Fruit fly (Drosophila melanogaster) whole organism, prepupa: ENCODE measurements around the gene CG42464.
A peak's percentile ranks its signal among the peaks of the same experiment; 100 is the strongest.

Source experiments
- Blimp-1 ChIP-seq: fragments of 200-800 bp; sonication (Bioruptor generic); optimal IDR thresholded peaks from 3 replicates; lab custom pipeline; 2017; ENCODE audit warnings: missing biosample characterization, missing genetic modification characterization, mild to moderate bottlenecking, moderate library complexity, missing genetic modification reagents
- CG10631 ChIP-seq: fragments of 200-800 bp; sonication (Bioruptor generic); optimal IDR thresholded peaks from 2 replicates; lab custom pipeline; 2016; ENCODE audit warnings: missing biosample characterization, missing genetic modification characterization
- CG10669 ChIP-seq: fragments of 200-800 bp; sonication (Bioruptor generic); optimal IDR thresholded peaks from 3 replicates; lab custom pipeline; 2018; ENCODE audit warnings: missing biosample characterization, mild to moderate bottlenecking, missing genetic modification characterization, moderate library complexity
- CG11762 ChIP-seq: fragments of 200-800 bp; sonication (Bioruptor generic); optimal IDR thresholded peaks from 3 replicates; lab custom pipeline; 2016; ENCODE audit warnings: missing biosample characterization, missing genetic modification characterization; ENCODE audit not compliant: insufficient read depth
- CG11902 ChIP-seq: fragments of 200-800 bp; sonication (Bioruptor generic); optimal IDR thresholded peaks from 3 replicates; lab custom pipeline; 2016; ENCODE audit warnings: missing biosample characterization, missing genetic modification characterization
- CG15336 ChIP-seq: fragments of 200-800 bp; sonication (Bioruptor generic); IDR thresholded peaks from 2 replicates; pipeline ENCODE4 v1.3.6; 2022; ENCODE audit warnings: missing biosample characterization, missing genetic modification characterization
- CG3032 ChIP-seq: fragments of 200-800 bp; optimal IDR thresholded peaks from 2 replicates; lab custom pipeline; 2019; ENCODE audit warnings: missing biosample characterization, mild to moderate bottlenecking, missing genetic modification characterization, moderate library complexity
- CG32006 ChIP-seq: fragments of 200-800 bp; sonication (Bioruptor generic); optimal IDR thresholded peaks from 3 replicates; lab custom pipeline; 2017; ENCODE audit warnings: missing biosample characterization, mild to moderate bottlenecking, missing genetic modification characterization
- CG34406 ChIP-seq: fragments of 200-800 bp; sonication (Bioruptor generic); optimal IDR thresholded peaks from 3 replicates; lab custom pipeline; 2016; ENCODE audit warnings: missing biosample characterization, missing genetic modification characterization
- CG3919 ChIP-seq: fragments of 200-800 bp; sonication (Bioruptor generic); optimal IDR thresholded peaks from 3 replicates; lab custom pipeline; 2016; ENCODE audit warnings: missing biosample characterization, missing genetic modification characterization
- CG4318 ChIP-seq: fragments of 200-800 bp; sonication (Bioruptor generic); optimal IDR thresholded peaks from 3 replicates; lab custom pipeline; 2017; ENCODE audit warnings: missing biosample characterization, mild to moderate bottlenecking, missing genetic modification characterization
- CG6163 ChIP-seq: fragments of 200-800 bp; sonication (Bioruptor generic); IDR thresholded peaks from 3 replicates; pipeline ENCODE4 v1.3.6; 2022; ENCODE audit warnings: missing biosample characterization, missing genetic modification characterization
- CG6276 ChIP-seq: fragments of 200-800 bp; sonication (Bioruptor generic); optimal IDR thresholded peaks from 2 replicates; lab custom pipeline; 2017; ENCODE audit warnings: missing biosample characterization, mild to moderate bottlenecking, missing genetic modification characterization
- CG6792 ChIP-seq: fragments of 200-800 bp; sonication (Bioruptor generic); optimal IDR thresholded peaks from 3 replicates; lab custom pipeline; 2016; ENCODE audit warnings: missing biosample characterization, missing genetic modification characterization
- CG6854 ChIP-seq: fragments of 200-800 bp; sonication (Bioruptor generic); optimal IDR thresholded peaks from 2 replicates; lab custom pipeline; 2017; ENCODE audit warnings: missing biosample characterization, mild to moderate bottlenecking, missing genetic modification characterization
- CG7368 ChIP-seq: fragments of 200-800 bp; sonication (Bioruptor generic); optimal IDR thresholded peaks from 3 replicates; lab custom pipeline; 2016; ENCODE audit warnings: missing biosample characterization, missing genetic modification characterization
- CG8319 ChIP-seq: fragments of 200-800 bp; sonication (Bioruptor generic); optimal IDR thresholded peaks from 3 replicates; lab custom pipeline; 2016; ENCODE audit warnings: missing biosample characterization, missing genetic modification characterization
- CG8632 ChIP-seq: fragments of 200-800 bp; sonication (Bioruptor generic); optimal IDR thresholded peaks from 3 replicates; lab custom pipeline; 2016; ENCODE audit warnings: missing biosample characterization, missing genetic modification characterization
- Eip75B ChIP-seq: fragments of 200-800 bp; sonication (Bioruptor generic); optimal IDR thresholded peaks from 3 replicates; lab custom pipeline; 2016; ENCODE audit warnings: missing biosample characterization, missing genetic modification characterization
- Eip93F ChIP-seq: fragments of 200-800 bp; sonication (Bioruptor generic); optimal IDR thresholded peaks from 2 replicates; lab custom pipeline; 2016; ENCODE audit warnings: missing biosample characterization, mild to moderate bottlenecking, missing genetic modification characterization
- Ets21C ChIP-seq: fragments of 200-800 bp; sonication (Bioruptor generic); optimal IDR thresholded peaks from 3 replicates; lab custom pipeline; 2016; ENCODE audit warnings: missing biosample characterization, missing genetic modification characterization
- Ets96B ChIP-seq: fragments of 200-800 bp; optimal IDR thresholded peaks from 2 replicates; lab custom pipeline; 2019; ENCODE audit warnings: missing biosample characterization, mild to moderate bottlenecking, missing genetic modification characterization, moderate library complexity
- Gug ChIP-seq: fragments of 200-800 bp; sonication (Bioruptor generic); IDR thresholded peaks from 2 replicates; pipeline ENCODE4 v1.3.6; 2022; ENCODE audit warnings: missing biosample characterization, missing genetic modification characterization
- Lpt ChIP-seq: fragments of 200-800 bp; sonication (Bioruptor generic); optimal IDR thresholded peaks from 3 replicates; lab custom pipeline; 2016; ENCODE audit warnings: missing biosample characterization, missing genetic modification characterization
- Met ChIP-seq: fragments of 200-800 bp; sonication (Bioruptor generic); optimal IDR thresholded peaks from 3 replicates; lab custom pipeline; 2016; ENCODE audit warnings: missing biosample characterization, missing genetic modification characterization
- OdsH ChIP-seq: fragments of 200-800 bp; sonication (Bioruptor generic); optimal IDR thresholded peaks from 3 replicates; lab custom pipeline; 2016; ENCODE audit warnings: missing biosample characterization, missing genetic modification characterization
- Sox102F ChIP-seq: fragments of 200-800 bp; sonication (Bioruptor generic); optimal IDR thresholded peaks from 2 replicates; lab custom pipeline; 2016; ENCODE audit warnings: missing biosample characterization, mild to moderate bottlenecking, missing genetic modification characterization
- Sox15 ChIP-seq: fragments of 200-800 bp; sonication (Bioruptor generic); optimal IDR thresholded peaks from 3 replicates; lab custom pipeline; 2016; ENCODE audit warnings: missing biosample characterization, missing genetic modification characterization
- achi ChIP-seq: fragments of 200-800 bp; sonication (Bioruptor generic); optimal IDR thresholded peaks from 3 replicates; lab custom pipeline; 2016; ENCODE audit warnings: missing biosample characterization, missing genetic modification characterization
- cyc ChIP-seq: fragments of 200-800 bp; sonication (Bioruptor generic); optimal IDR thresholded peaks from 3 replicates; lab custom pipeline; 2016; ENCODE audit warnings: missing biosample characterization, missing genetic modification characterization
- dac ChIP-seq: fragments of 200-800 bp; sonication (Bioruptor generic); optimal IDR thresholded peaks from 2 replicates; lab custom pipeline; 2017; ENCODE audit warnings: missing biosample characterization, mild to moderate bottlenecking, missing genetic modification characterization
- dsx ChIP-seq: fragments of 200-800 bp; optimal IDR thresholded peaks from 3 replicates; lab custom pipeline; 2019; ENCODE audit warnings: missing biosample characterization, mild to moderate bottlenecking, missing genetic modification characterization, moderate library complexity; ENCODE audit not compliant: poor library complexity, severe bottlenecking
- esn ChIP-seq: fragments of 200-800 bp; sonication (Bioruptor generic); optimal IDR thresholded peaks from 2 replicates; lab custom pipeline; 2016; ENCODE audit warnings: missing biosample characterization, mild to moderate bottlenecking, missing genetic modification characterization, moderate library complexity
- fd59A ChIP-seq: fragments of 200-800 bp; sonication (Bioruptor generic); optimal IDR thresholded peaks from 2 replicates; lab custom pipeline; 2017; ENCODE audit warnings: missing biosample characterization, mild to moderate bottlenecking, missing genetic modification characterization, missing genetic modification reagents
- fd85E ChIP-seq: fragments of 200-800 bp; sonication (Bioruptor generic); optimal IDR thresholded peaks from 3 replicates; lab custom pipeline; 2016; ENCODE audit warnings: missing biosample characterization, missing genetic modification characterization
- salr ChIP-seq, 2 experiments: fragments of 200-800 bp; sonication (Bioruptor generic); optimal IDR thresholded peaks; 3 replicates each; lab custom pipeline; 2016 to 2018; ENCODE audit warnings: missing biosample characterization in 2 of 2, missing genetic modification characterization in 2 of 2, mild to moderate bottlenecking in 1 of 2
- spab ChIP-seq: fragments of 200-800 bp; sonication (Bioruptor generic); optimal IDR thresholded peaks from 2 replicates; lab custom pipeline; 2017; ENCODE audit warnings: missing biosample characterization, mild to moderate bottlenecking, missing genetic modification characterization, missing genetic modification reagents
- ss ChIP-seq, 2 experiments: fragments of 200-800 bp; sonication (Bioruptor generic); optimal IDR thresholded peaks; 2 replicates in 1 of 2; 3 replicates in 1 of 2; lab custom pipeline; 2017 to 2018; ENCODE audit warnings: mild to moderate bottlenecking in 2 of 2, missing biosample characterization in 2 of 2, missing genetic modification characterization in 2 of 2, moderate library complexity in 1 of 2
- svp ChIP-seq: fragments of 200-800 bp; sonication (Bioruptor generic); peaks from one replicate; lab custom pipeline; 2016; ENCODE audit warnings: missing biosample characterization, missing genetic modification characterization
- topi ChIP-seq: fragments of 200-800 bp; sonication (Bioruptor generic); optimal IDR thresholded peaks from 3 replicates; lab custom pipeline; 2016; ENCODE audit warnings: missing biosample characterization, missing genetic modification characterization
- vri ChIP-seq: fragments of 200-800 bp; sonication (Bioruptor generic); optimal IDR thresholded peaks from 3 replicates; lab custom pipeline; 2016; ENCODE audit warnings: missing biosample characterization, mild to moderate bottlenecking, missing genetic modification characterization

Gene CG42464

dm6 chr2L:3699895-3700294 lies 631 bp downstream of the CG42464 start, which contains the start of gene CG42465:
Gene CG42465, plus strand, starts transcription at chr2L:3700195.
- no peak for TF ChIP-seq CG4318
- TF ChIP-seq CG6276 (GFP tag; lab: Kevin White, UChicago): no peak
- TF ChIP-seq fd85E (GFP tag; lab: Kevin White, UChicago): no peak
- no peak for TF ChIP-seq Eip93F (GFP tag; lab: Kevin White, UChicago)
- no peak for TF ChIP-seq CG3919
- no peak for TF ChIP-seq CG11902 (GFP tag; lab: Kevin White, UChicago)
- no peak for TF ChIP-seq CG7368 (GFP tag; lab: Kevin White, UChicago)
- no peak for TF ChIP-seq CG11762 (GFP tag; lab: Kevin White, UChicago)
- no peak for TF ChIP-seq Ets21C
- TF ChIP-seq CG34406 (GFP tag; lab: Kevin White, UChicago): no peak
- TF ChIP-seq achi (GFP tag; lab: Kevin White, UChicago): no peak
- no peak for TF ChIP-seq spab (GFP tag; lab: Kevin White, UChicago)
- TF ChIP-seq CG15336 (GFP tag; lab: Robert Waterston, UW): no peak
- TF ChIP-seq Gug (GFP tag; lab: Robert Waterston, UW): no peak

dm6 chr2L:3700374-3700773 lies 1.1 kb downstream of the CG42464 start, which contains the start of gene Sfp24C1:
Gene Sfp24C1, plus strand, starts transcription at chr2L:3700674.
- TF ChIP-seq achi (GFP tag; lab: Kevin White, UChicago) (no peak), esn (GFP tag; lab: Kevin White, UChicago) (no peak), CG4318 (no peak), Lpt (GFP tag; lab: Kevin White, UChicago) (no peak)

- TF ChIP-seq esn (GFP tag; lab: Kevin White, UChicago): no peak
- no peak for TF ChIP-seq ss (GFP tag; optimal IDR thresholded peaks at IDR 0.05; lab: Kevin White, UChicago)
- TF ChIP-seq CG11902 (GFP tag; lab: Kevin White, UChicago): no peak
- no peak for TF ChIP-seq CG8632 (GFP tag; lab: Kevin White, UChicago)
- no peak for TF ChIP-seq dac (GFP tag; lab: Kevin White, UChicago)
- no peak for TF ChIP-seq fd59A
- TF ChIP-seq CG3919: no peak
Measured at dm6 chr2L:3700990-3701389, 1.7 kb downstream of the CG42464 start, which contains the start of gene CG42467. Gene CG42467, plus strand, starts transcription at chr2L:3701290.

- TF ChIP-seq CG34406 (GFP tag; lab: Kevin White, UChicago) (no peak), Eip75B (no peak), Gug (GFP tag; lab: Robert Waterston, UW) (no peak), CG32006 (no peak), CG6276 (GFP tag; lab: Kevin White, UChicago) (no peak)
Measured at dm6 chr2L:3701526-3701925, 2.3 kb downstream of the CG42464 start, which contains the start of gene CG43145. Gene CG43145, plus strand, starts transcription at chr2L:3701826.

- peak; percentile 80 for TF ChIP-seq CG7368 (GFP tag; lab: Kevin White, UChicago)
- no peak for TF ChIP-seq dsx
- TF ChIP-seq dac (GFP tag; lab: Kevin White, UChicago): peak; percentile 68
- TF ChIP-seq CG8632 (GFP tag; lab: Kevin White, UChicago): peak; percentile 50
- TF ChIP-seq Lpt (GFP tag; lab: Kevin White, UChicago): peak; percentile 84
- TF ChIP-seq Sox15 (GFP tag; lab: Kevin White, UChicago): peak; percentile 76
- TF ChIP-seq Blimp-1 (GFP tag; lab: Kevin White, UChicago): peak; percentile 54
- TF ChIP-seq CG6854: no peak
- TF ChIP-seq Met (GFP tag; lab: Kevin White, UChicago): peak; percentile 86
- peak; percentile 67 for TF ChIP-seq CG4318
- peak; percentile 81 for TF ChIP-seq CG6792
- TF ChIP-seq fd85E (GFP tag; lab: Kevin White, UChicago): peak; percentile 8
- no peak for TF ChIP-seq Ets96B (tag; lab: Kevin White, UChicago)
- peak; percentile 91 for TF ChIP-seq vri (GFP tag; lab: Kevin White, UChicago)
- no peak for TF ChIP-seq CG3032
- peak; percentile 85 for TF ChIP-seq svp
- TF ChIP-seq CG8319 (GFP tag; lab: Kevin White, UChicago): peak; percentile 28
- peak; percentile 83 for TF ChIP-seq Sox102F (GFP tag; lab: Kevin White, UChicago)
- TF ChIP-seq salr (GFP tag; optimal IDR thresholded peaks at IDR 0.05; lab: Kevin White, UChicago): peak; percentile 32 to 79
- peak; percentile 96 for TF ChIP-seq CG6163 (GFP tag; lab: Robert Waterston, UW)
- TF ChIP-seq CG15336 (GFP tag; lab: Robert Waterston, UW): peak; percentile 93
- TF ChIP-seq CG10669 (GFP tag; lab: Kevin White, UChicago): peak; percentile 56
- peak; percentile 84 for TF ChIP-seq cyc (GFP tag; lab: Kevin White, UChicago)
- TF ChIP-seq topi: peak; percentile 76
- peak; percentile 76 for TF ChIP-seq CG10631 (GFP tag; lab: Kevin White, UChicago)
- TF ChIP-seq CG34406 (GFP tag; lab: Kevin White, UChicago): peak; percentile 67
- peak; percentile 86 for TF ChIP-seq OdsH (GFP tag; lab: Kevin White, UChicago)
Measured at dm6 chr2L:3703260-3703659, 4.0 kb downstream of the CG42464 start, which contains the start of gene CG2816. Gene CG2816, plus strand, starts transcription at chr2L:3703659.
